Worm (Caenorhabditis elegans) whole organism, early embryonic: ENCODE data around the gene let-19.

Source experiments
- aly-1 ChIP-seq: sonication (generic microtip); optimal IDR thresholded peaks from 2 replicates; lab custom pipeline; 2016; ENCODE audit warnings: missing genetic modification characterization, missing compliant biosample characterization
- ets-7 ChIP-seq: sonication (generic microtip); optimal IDR thresholded peaks from 2 replicates; lab custom pipeline; 2016; ENCODE audit warnings: missing genotype, missing genetic modification characterization, missing compliant biosample characterization
- flt-1 ChIP-seq: fragments of 200-800 bp; sonication (Bioruptor generic); IDR thresholded peaks from 2 replicates; pipeline ENCODE4 v1.3.6; 2022; ENCODE audit warnings: missing genetic modification characterization, missing compliant biosample characterization
- pes-1 ChIP-seq: fragments of 200-800 bp; sonication (Bioruptor generic); IDR thresholded peaks from 2 replicates; pipeline ENCODE4 v1.3.6; 2022; ENCODE audit warnings: missing genetic modification reagents, missing genetic modification characterization, missing compliant biosample characterization
- sea-1 ChIP-seq: fragments of 200-800 bp; sonication (Bioruptor generic); conservative IDR thresholded peaks from 2 replicates; pipeline ENCODE4 v1.3.6; 2022; ENCODE audit warnings: missing genetic modification characterization, missing compliant biosample characterization

DNA sequence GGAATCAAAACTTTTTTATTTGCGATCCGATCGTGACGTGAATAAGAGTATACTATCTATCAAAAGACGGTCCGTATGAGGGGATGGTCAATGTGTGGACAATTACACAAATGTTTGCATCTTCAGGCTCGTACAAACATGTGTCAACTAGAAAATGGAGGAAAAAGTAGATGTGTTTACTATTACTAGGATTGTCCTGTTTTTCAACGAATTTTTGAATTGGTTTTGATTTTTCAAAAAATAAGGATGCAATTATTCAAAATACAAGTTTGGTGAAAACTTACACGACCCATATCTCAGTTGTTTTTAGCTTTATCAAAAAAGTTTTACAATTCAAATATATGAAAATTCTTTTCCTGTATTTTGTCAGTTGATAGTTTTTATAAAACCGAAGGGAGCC, 15.5 kb upstream of the let-19 start, which contains the start of gene K08F8.7:
- no peak for TF ChIP-seq sea-1
- TF ChIP-seq flt-1 (GFP tag; lab: Robert Waterston, UW): no peak
- no peak for TF ChIP-seq pes-1 (GFP tag; lab: Robert Waterston, UW)
- TF ChIP-seq ets-7 (tag; lab: Kevin White, UChicago): no peak
- TF ChIP-seq aly-1 (tag; lab: Kevin White, UChicago): no peak
